Worm (Caenorhabditis elegans) whole organism, late embryonic: ENCODE measurements around the gene Y69A2AR.16.

Experiments
- ceh-19 ChIP-seq: fragments of 200-800 bp; sonication (Bioruptor generic); optimal IDR thresholded peaks from 2 replicates; lab custom pipeline; 2018; ENCODE audit warnings: mild to moderate bottlenecking, missing genetic modification characterization, missing compliant biosample characterization
- ceh-2 ChIP-seq: sonication (generic microtip); optimal IDR thresholded peaks from 2 replicates; lab custom pipeline; 2016; ENCODE audit warnings: missing genotype, missing genetic modification characterization, missing compliant biosample characterization
- dmd-4 ChIP-seq: sonication (generic microtip); optimal IDR thresholded peaks from 2 replicates; lab custom pipeline; 2016; ENCODE audit warnings: borderline replicate concordance, missing genetic modification characterization, missing compliant biosample characterization
- dve-1 ChIP-seq: sonication (generic microtip); optimal IDR thresholded peaks from 2 replicates; lab custom pipeline; 2017; ENCODE audit warnings: antibody characterized with exemption, mild to moderate bottlenecking, missing genetic modification characterization, missing compliant biosample characterization
- fkh-10 ChIP-seq: fragments of 150-350 bp; optimal IDR thresholded peaks from 2 replicates; lab custom pipeline; 2014; ENCODE audit warnings: missing biosample characterization, missing genetic modification reagents, missing genetic modification characterization
- nhr-11 ChIP-seq: fragments of 150-350 bp; optimal IDR thresholded peaks from 2 replicates; lab custom pipeline; 2014; ENCODE audit warnings: missing biosample characterization, missing genetic modification characterization
- npax-4 ChIP-seq: sonication (generic microtip); optimal IDR thresholded peaks from 2 replicates; lab custom pipeline; 2016; ENCODE audit warnings: missing genetic modification characterization, missing compliant biosample characterization
- sox-2 ChIP-seq: fragments of 200-800 bp; sonication (Bioruptor generic); IDR thresholded peaks from 2 replicates; pipeline ENCODE4 v1.3.6; 2022; ENCODE audit warnings: missing genetic modification reagents, missing genetic modification characterization, missing compliant biosample characterization

DNA sequence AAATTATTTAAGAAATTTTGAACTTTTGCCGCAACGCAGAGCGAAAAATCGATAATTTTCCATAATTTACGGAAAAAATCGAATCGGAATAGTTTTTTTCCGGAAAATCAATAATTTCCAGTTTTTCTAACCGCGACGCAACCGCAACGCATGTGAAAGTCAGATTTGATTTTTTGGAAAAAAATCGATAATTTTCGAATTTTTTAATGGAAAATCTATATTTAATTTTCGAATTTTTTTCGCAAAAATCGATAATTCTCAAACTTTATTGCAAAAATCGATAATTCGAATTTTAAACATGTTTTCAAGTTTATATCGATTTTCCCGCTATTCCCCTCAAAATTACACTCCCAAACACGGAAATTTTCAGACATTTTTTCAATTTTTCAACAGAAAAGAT lies 32.7 kb downstream of the Y69A2AR.16 start:
- no peak for TF ChIP-seq fkh-10 (GFP tag; lab: Kevin White, UChicago)
- no peak for TF ChIP-seq ceh-19 (GFP tag; lab: Kevin White, UChicago)
- TF ChIP-seq dve-1 (tag; lab: Kevin White, UChicago) = no peak
- TF ChIP-seq dmd-4 = no peak
- TF ChIP-seq npax-4 (tag; lab: Kevin White, UChicago) = no peak
- TF ChIP-seq sox-2 (GFP tag; lab: Robert Waterston, UW) = no peak
- TF ChIP-seq nhr-11 = no peak
- no peak for TF ChIP-seq ceh-2 (tag; lab: Kevin White, UChicago)
